Worm (Caenorhabditis elegans): Measurements from ENCODE around the gene Y111B2A.12.
A peak's percentile ranks its signal among the peaks of the same experiment; 100 is the strongest.

Gene Y111B2A.12

DNA sequence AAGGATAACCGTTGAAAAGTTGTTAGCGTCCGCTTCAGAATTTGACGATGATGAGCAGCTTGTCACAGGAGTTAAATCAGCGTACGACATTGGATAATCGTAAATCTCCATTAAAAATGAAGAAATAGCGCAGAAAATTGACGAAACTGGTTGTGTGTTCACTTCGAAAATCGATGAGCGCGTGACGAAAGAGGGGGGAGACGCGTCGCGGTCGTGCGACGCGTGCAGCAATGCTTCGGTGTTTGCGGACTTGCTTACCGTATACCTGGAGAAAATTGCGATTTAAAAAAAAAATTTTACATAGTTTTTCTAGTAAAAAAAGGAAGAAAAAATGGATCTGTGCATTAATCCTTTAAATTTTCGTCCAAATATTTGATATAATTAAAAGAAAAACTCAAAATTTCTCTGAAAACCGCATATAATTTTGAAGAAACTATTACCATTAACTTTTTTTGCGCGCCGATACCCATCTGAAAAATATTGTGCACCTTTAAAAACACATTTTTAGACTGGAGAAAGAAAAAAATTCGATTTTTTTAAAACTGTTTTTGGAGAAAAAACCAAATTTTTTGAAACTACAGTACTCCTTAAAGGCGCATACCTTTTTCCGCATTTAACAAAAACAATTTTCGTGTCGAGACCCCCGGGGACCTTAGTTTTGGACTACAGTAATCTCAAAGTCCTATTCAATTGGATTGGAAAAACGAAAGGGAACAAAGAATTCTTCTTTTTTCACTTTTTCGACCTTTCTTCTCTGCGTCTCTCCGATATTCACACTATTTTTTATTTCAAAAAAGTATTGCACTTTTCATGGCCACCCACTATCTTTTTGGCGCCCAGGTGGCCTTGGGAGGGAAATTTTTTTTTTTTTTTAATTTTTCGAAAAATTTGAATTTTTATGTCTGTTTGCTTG, 10.4 kb upstream of the Y111B2A.12 start (continued):
- TF ChIP-seq F26F4.8 (GFP tag; conservative IDR thresholded peaks at IDR 0.05) (no peak), nhr-11 (tag; optimal IDR thresholded peaks at IDR 0.05) (peak; percentile 74), duxl-1 (tag; optimal IDR thresholded peaks at IDR 0.05; ENCODE audit: poor library complexity) (peak; percentile 29), lsy-2 (tag; optimal IDR thresholded peaks at IDR 0.05) (peak; percentile 94 to 99), F49E8.2 (tag; optimal IDR thresholded peaks at IDR 0.05; ENCODE audit: borderline replicate concordance) (no peak), daf-19 (GFP tag; conservative IDR thresholded peaks at IDR 0.05) (no peak), php-3 (GFP tag; IDR thresholded peaks at IDR 0.05) (peak; percentile 57; the same call in 1 of the 2 replicates), nhr-76 (tag; optimal IDR thresholded peaks at IDR 0.05) (no peak), skn-1 (tag; optimal IDR thresholded peaks at IDR 0.05) (no peak), hif-1 (tag; optimal IDR thresholded peaks at IDR 0.05) (peak in 1 of 2 experiments; percentile 59), T20F7.1 (GFP tag; optimal IDR thresholded peaks at IDR 0.05) (peak; percentile 59), fos-1 (tag; optimal IDR thresholded peaks at IDR 0.05) (peak; percentile 36), daf-8 (GFP tag; IDR thresholded peaks at IDR 0.05) (no peak), dmd-6 (GFP tag; IDR thresholded peaks at IDR 0.05) (peak; percentile 67), ztf-11 (tag; optimal IDR thresholded peaks at IDR 0.05) (no peak), ceh-32 (tag; optimal IDR thresholded peaks at IDR 0.05; ENCODE audit: poor library complexity) (no peak), hlh-11 (tag; optimal IDR thresholded peaks at IDR 0.05) (peak; percentile 75), zfp-2 (tag; optimal IDR thresholded peaks at IDR 0.05) (peak; percentile 51), pha-4 (GFP tag; IDR thresholded peaks at IDR 0.05) (peak; percentile 66), pha-4 (tag; optimal IDR thresholded peaks at IDR 0.05) (no peak), mes-2 (tag; optimal IDR thresholded peaks at IDR 0.05; ENCODE audit: poor library complexity, severe bottlenecking) (peak; percentile 84), fkh-10 (GFP tag; optimal IDR thresholded peaks at IDR 0.05) (peak; percentile 42), mep-1 (tag; optimal IDR thresholded peaks at IDR 0.05) (peak; percentile 76), jun-1 (tag; optimal IDR thresholded peaks at IDR 0.05) (no peak), ctbp-1 (GFP tag; IDR thresholded peaks at IDR 0.05) (peak; percentile 60), hmg-1.1 (GFP tag; IDR thresholded peaks at IDR 0.05) (peak; percentile 62), daf-16 (GFP tag; optimal IDR thresholded peaks at IDR 0.05) (peak; percentile 1 to 6), daf-16 (tag; optimal IDR thresholded peaks at IDR 0.05) (peak; percentile 39), ZK546.5 (tag; optimal IDR thresholded peaks at IDR 0.05) (no peak), pqm-1 (tag; optimal IDR thresholded peaks at IDR 0.05) (no peak), ceh-44 (GFP tag; IDR thresholded peaks at IDR 0.05) (no peak), lin-15B (tag; optimal IDR thresholded peaks at IDR 0.05) (no peak), lir-3 (tag; optimal IDR thresholded peaks at IDR 0.05) (no peak), saeg-2 (GFP tag; IDR thresholded peaks at IDR 0.05) (no peak)

DNA sequence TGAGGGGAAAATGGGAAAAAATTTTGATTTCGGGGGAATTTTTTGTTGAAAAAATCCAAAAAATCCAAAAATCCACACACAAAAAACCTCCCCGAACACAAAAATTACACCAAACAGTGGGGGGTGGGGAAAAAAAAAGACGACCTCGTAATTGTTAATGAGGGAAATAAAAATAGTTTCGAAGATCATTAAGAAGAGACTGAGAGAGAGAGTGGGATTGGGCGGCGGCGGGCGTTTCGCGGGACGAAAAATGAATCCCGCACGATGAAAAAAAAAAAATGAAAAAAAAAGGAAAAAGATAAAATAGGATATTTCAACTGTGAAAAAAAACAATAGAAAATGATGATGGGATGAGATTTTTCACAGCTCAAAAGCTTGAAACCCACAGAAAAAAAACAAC, 9.4 kb upstream of the Y111B2A.12 start, which contains the start of gene gldi-8:
TSS of gene gldi-8 (minus strand) at position 58 of the 400 bp plus-strand sequence.
- TF ChIP-seq dmd-6 (GFP tag; IDR thresholded peaks at IDR 0.05) (0 out of 2 replicates have a peak, but pooled peaks have one; percentile 10), ztf-11 (tag; optimal IDR thresholded peaks at IDR 0.05) (no peak), tra-1 (GFP tag; IDR thresholded peaks at IDR 0.05) (0 out of 2 replicates have a peak, but pooled peaks have one; percentile 18), Y75B8A.6 (GFP tag; IDR thresholded peaks at IDR 0.05) (no peak), php-3 (GFP tag; IDR thresholded peaks at IDR 0.05) (peak; percentile 15; the same call in 1 of the 2 replicates), unc-130 (GFP tag; optimal IDR thresholded peaks at IDR 0.05) (no peak), unc-62 (GFP tag; optimal IDR thresholded peaks at IDR 0.05 in 1 of 2) (no peak), unc-62 (tag; optimal IDR thresholded peaks at IDR 0.05) (no peak), ZK546.5 (tag; optimal IDR thresholded peaks at IDR 0.05) (no peak), Y105C5A.15 (GFP tag; IDR thresholded peaks at IDR 0.05) (0 out of 2 replicates have a peak, but pooled peaks have one; percentile 18), aha-1 (tag) (peak; percentile 75), ama-1 (optimal IDR thresholded peaks at IDR 0.05) (peak; percentile 45), nhr-48 (tag; optimal IDR thresholded peaks at IDR 0.05) (no peak), T20F7.1 (GFP tag; optimal IDR thresholded peaks at IDR 0.05) (no peak), aly-2 (tag; optimal IDR thresholded peaks at IDR 0.05) (no peak), nhr-11 (tag; optimal IDR thresholded peaks at IDR 0.05) (no peak), nhr-76 (tag; optimal IDR thresholded peaks at IDR 0.05) (no peak)

Measured in whole organism, L4 larva.